Fruit fly (Drosophila melanogaster) whole organism, embryonic: ENCODE results near the gene CG6040.

Experiments used
- Antp ChIP-seq: fragments of 200-800 bp; sonication (Bioruptor generic); optimal IDR thresholded peaks from 3 replicates; lab custom pipeline; 2016; ENCODE audit warnings: missing biosample characterization, missing genetic modification characterization
- Atf-2 ChIP-seq: fragments of 200-800 bp; sonication (Bioruptor generic); optimal IDR thresholded peaks from 2 replicates; lab custom pipeline; 2016; ENCODE audit warnings: missing biosample characterization, missing genetic modification characterization
- CG10209 ChIP-seq: fragments of 200-800 bp; sonication (Bioruptor generic); optimal IDR thresholded peaks from 3 replicates; lab custom pipeline; 2017; ENCODE audit warnings: missing biosample characterization, mild to moderate bottlenecking, missing genetic modification characterization, missing genetic modification reagents
- CG10321 ChIP-seq: fragments of 200-800 bp; sonication (Bioruptor generic); IDR thresholded peaks from 2 replicates; pipeline ENCODE4 v1.3.6; 2022; ENCODE audit warnings: missing biosample characterization, missing genetic modification characterization
- CG10366 ChIP-seq: fragments of 200-800 bp; sonication (Bioruptor generic); IDR thresholded peaks from 2 replicates; pipeline ENCODE4 v1.3.6; 2022; ENCODE audit warnings: missing biosample characterization, missing genetic modification characterization
- CG10979 ChIP-seq: fragments of 200-800 bp; sonication (Bioruptor generic); optimal IDR thresholded peaks from 2 replicates; lab custom pipeline; 2018; ENCODE audit warnings: missing biosample characterization, mild to moderate bottlenecking, missing genetic modification characterization, moderate library complexity
- CG11247 ChIP-seq: fragments of 200-800 bp; sonication (Bioruptor generic); IDR thresholded peaks from 2 replicates; pipeline ENCODE4 v1.3.6; 2022; ENCODE audit warnings: missing biosample characterization, missing genetic modification characterization
- CG12104 ChIP-seq: fragments of 200-800 bp; sonication (Bioruptor generic); optimal IDR thresholded peaks from 3 replicates; lab custom pipeline; 2016; ENCODE audit warnings: missing biosample characterization, missing genetic modification characterization
- CG14667 ChIP-seq: fragments of 200-800 bp; sonication (Bioruptor generic); IDR thresholded peaks from 2 replicates; pipeline ENCODE4 v1.3.6; 2022; ENCODE audit warnings: missing biosample characterization, missing genetic modification characterization
- CG15479 ChIP-seq: fragments of 200-800 bp; sonication (Bioruptor generic); optimal IDR thresholded peaks from 3 replicates; lab custom pipeline; 2019; ENCODE audit warnings: missing biosample characterization, mild to moderate bottlenecking, missing genetic modification characterization, moderate library complexity
- CG15696 ChIP-seq: fragments of 200-800 bp; sonication (Bioruptor generic); optimal IDR thresholded peaks from 2 replicates; lab custom pipeline; 2019; ENCODE audit warnings: missing biosample characterization, mild to moderate bottlenecking, missing genetic modification characterization, moderate library complexity
- CG17328 ChIP-seq: fragments of 200-800 bp; sonication (Bioruptor generic); IDR thresholded peaks from 2 replicates; pipeline ENCODE4 v1.3.6; 2022; ENCODE audit warnings: missing biosample characterization, missing genetic modification characterization
- CG17359 ChIP-seq: fragments of 200-800 bp; sonication (Bioruptor generic); optimal IDR thresholded peaks from 3 replicates; lab custom pipeline; 2018; ENCODE audit warnings: missing biosample characterization, mild to moderate bottlenecking, missing genetic modification characterization, moderate library complexity
- CG17612 ChIP-seq: fragments of 200-800 bp; sonication (Bioruptor generic); IDR thresholded peaks from 2 replicates; pipeline ENCODE4 v1.3.6; 2022; ENCODE audit warnings: missing biosample characterization, missing genetic modification characterization
- CG17912 ChIP-seq: fragments of 200-800 bp; sonication (Bioruptor generic); optimal IDR thresholded peaks from 2 replicates; lab custom pipeline; 2018; ENCODE audit warnings: missing biosample characterization, mild to moderate bottlenecking, missing genetic modification characterization
- CG2129 ChIP-seq: fragments of 200-800 bp; sonication (Bioruptor generic); IDR thresholded peaks from 2 replicates; pipeline ENCODE4 v1.3.6; 2022; ENCODE audit warnings: missing biosample characterization, missing genetic modification characterization; ENCODE audit not compliant: partially characterized antibody
- CG2199 ChIP-seq: fragments of 200-800 bp; sonication (Bioruptor generic); IDR thresholded peaks from 3 replicates; pipeline ENCODE4 v1.3.6; 2022; ENCODE audit warnings: missing biosample characterization, missing genetic modification characterization
- CG2889 ChIP-seq: fragments of 200-800 bp; sonication (Bioruptor generic); IDR thresholded peaks from 3 replicates; pipeline ENCODE4 v1.3.6; 2022; ENCODE audit warnings: missing biosample characterization, missing genetic modification characterization
- CG4360 ChIP-seq: fragments of 200-800 bp; sonication (Bioruptor generic); IDR thresholded peaks from 2 replicates; pipeline ENCODE4 v1.3.6; 2022; ENCODE audit warnings: missing biosample characterization, missing genetic modification characterization
- CG4617 ChIP-seq: fragments of 200-800 bp; sonication (Bioruptor generic); optimal IDR thresholded peaks from 3 replicates; lab custom pipeline; 2016; ENCODE audit warnings: missing biosample characterization, missing genetic modification characterization, borderline replicate concordance
- CG7745 ChIP-seq: fragments of 200-800 bp; sonication (Bioruptor generic); optimal IDR thresholded peaks from 2 replicates; lab custom pipeline; 2018; ENCODE audit warnings: missing biosample characterization, mild to moderate bottlenecking, missing genetic modification characterization, moderate library complexity
- CG7786 ChIP-seq: fragments of 200-800 bp; sonication (Bioruptor generic); optimal IDR thresholded peaks from 2 replicates; lab custom pipeline; 2016; ENCODE audit warnings: missing biosample characterization, missing genetic modification characterization
- CG9797 ChIP-seq: fragments of 200-800 bp; sonication (Bioruptor generic); optimal IDR thresholded peaks from 3 replicates; lab custom pipeline; 2018; ENCODE audit warnings: missing biosample characterization, mild to moderate bottlenecking, missing genetic modification characterization
- CG9932 ChIP-seq: fragments of 200-800 bp; sonication (Bioruptor generic); IDR thresholded peaks from 2 replicates; pipeline ENCODE4 v1.3.6; 2022; ENCODE audit warnings: missing biosample characterization, missing genetic modification characterization
- D ChIP-seq, 2 experiments: fragments of 200-800 bp in 1 of 2; fragments of >200 bp in 1 of 2; sonication (Bioruptor generic) in 1 of 2; optimal IDR thresholded peaks; 2 replicates in 1 of 2; 3 replicates in 1 of 2; lab custom pipeline; 2017; ENCODE audit warnings: mild to moderate bottlenecking in 1 of 2, missing biosample characterization in 1 of 2, missing genetic modification characterization in 1 of 2, missing genetic modification reagents in 1 of 2
- Fer2 ChIP-seq: fragments of 200-800 bp; sonication (Bioruptor generic); optimal IDR thresholded peaks from 2 replicates; lab custom pipeline; 2018; ENCODE audit warnings: missing biosample characterization, mild to moderate bottlenecking, missing genetic modification characterization, moderate library complexity
- HmgZ ChIP-seq: fragments of 200-800 bp; sonication (Bioruptor generic); optimal IDR thresholded peaks from 2 replicates; lab custom pipeline; 2018; ENCODE audit warnings: missing biosample characterization, mild to moderate bottlenecking, missing genetic modification characterization
- NFAT ChIP-seq: fragments of 200-800 bp; sonication (Bioruptor generic); IDR thresholded peaks from 2 replicates; pipeline ENCODE4 v1.3.6; 2022; ENCODE audit warnings: missing biosample characterization, missing genetic modification characterization
- Rfx ChIP-seq: fragments of 200-800 bp; sonication (Bioruptor generic); IDR thresholded peaks from 2 replicates; pipeline ENCODE4 v1.3.6; 2022; ENCODE audit warnings: missing biosample characterization, missing genetic modification characterization
- Rx ChIP-seq: fragments of 200-800 bp; sonication (Bioruptor generic); IDR thresholded peaks from 2 replicates; pipeline ENCODE4 v1.3.6; 2022; ENCODE audit warnings: missing biosample characterization, missing genetic modification characterization
- Sox100B ChIP-seq: fragments of 200-800 bp; sonication (Bioruptor generic); optimal IDR thresholded peaks from 3 replicates; lab custom pipeline; 2018; ENCODE audit warnings: missing biosample characterization, mild to moderate bottlenecking, missing genetic modification characterization
- Spps ChIP-seq: fragments of 200-800 bp; sonication (Bioruptor generic); optimal IDR thresholded peaks from 2 replicates; lab custom pipeline; 2018; ENCODE audit warnings: missing biosample characterization, mild to moderate bottlenecking, missing genetic modification characterization
- Ssrp ChIP-seq: fragments of 200-800 bp; sonication (Bioruptor generic); optimal IDR thresholded peaks from 2 replicates; lab custom pipeline; 2018; ENCODE audit warnings: missing biosample characterization, mild to moderate bottlenecking, missing genetic modification characterization, moderate library complexity
- Stat92E ChIP-seq, 3 experiments: fragments of >200 bp in 2 of 3; fragments of 200-800 bp in 1 of 3; sonication (Bioruptor generic) in 1 of 3; optimal IDR thresholded peaks; 2 replicates each; lab custom pipeline; 2017 to 2019; ENCODE audit warnings: missing biosample characterization in 3 of 3, missing genetic modification characterization in 3 of 3, mild to moderate bottlenecking in 1 of 3, moderate library complexity in 1 of 3
- TFAM ChIP-seq: fragments of 200-800 bp; sonication (Bioruptor generic); optimal IDR thresholded peaks from 2 replicates; lab custom pipeline; 2017; ENCODE audit warnings: missing biosample characterization, missing genetic modification characterization, inconsistent platforms
- Taf1 ChIP-seq: fragments of 200-800 bp; sonication (Bioruptor generic); IDR thresholded peaks from 2 replicates; pipeline ENCODE4 v1.3.6; 2022; ENCODE audit warnings: missing biosample characterization, missing genetic modification characterization
- aop ChIP-seq: fragments of 200-800 bp; sonication (Bioruptor generic); IDR thresholded peaks from 2 replicates; pipeline ENCODE4 v1.3.6; 2022; ENCODE audit warnings: missing biosample characterization, missing genetic modification characterization
- dati ChIP-seq: fragments of 200-800 bp; sonication (Bioruptor generic); IDR thresholded peaks from 2 replicates; pipeline ENCODE4 v1.3.6; 2022; ENCODE audit warnings: missing biosample characterization, missing genetic modification characterization
- dpn ChIP-seq, 2 experiments: fragments of 200-800 bp; sonication (Bioruptor generic); optimal IDR thresholded peaks; 3 replicates each; lab custom pipeline; 2016; ENCODE audit warnings: missing biosample characterization in 2 of 2, missing genetic modification characterization in 2 of 2
- emc ChIP-seq: fragments of 200-800 bp; sonication (Bioruptor generic); optimal IDR thresholded peaks from 2 replicates; lab custom pipeline; 2016; ENCODE audit warnings: missing biosample characterization, missing genetic modification characterization
- en ChIP-seq: fragments of 200-800 bp; sonication (Bioruptor generic); optimal IDR thresholded peaks from 2 replicates; lab custom pipeline; 2016; ENCODE audit warnings: missing biosample characterization, missing genetic modification characterization
- fd64A ChIP-seq: fragments of 200-800 bp; sonication (Bioruptor generic); optimal IDR thresholded peaks from 3 replicates; lab custom pipeline; 2018; ENCODE audit warnings: missing biosample characterization, mild to moderate bottlenecking, missing genetic modification characterization
- gro ChIP-seq: fragments of 200-800 bp; sonication (Bioruptor generic); optimal IDR thresholded peaks from 2 replicates; lab custom pipeline; 2016; ENCODE audit warnings: missing biosample characterization, missing genetic modification characterization
- jigr1 ChIP-seq: fragments of 200-800 bp; sonication (Bioruptor generic); IDR thresholded peaks from 3 replicates; pipeline ENCODE4 v1.3.6; 2022; ENCODE audit warnings: missing biosample characterization, missing genetic modification characterization
- lbe ChIP-seq: fragments of 200-800 bp; sonication (Bioruptor generic); optimal IDR thresholded peaks from 2 replicates; lab custom pipeline; 2016; ENCODE audit warnings: missing biosample characterization, mild to moderate bottlenecking, missing genetic modification characterization
- mam ChIP-seq: fragments of 200-800 bp; sonication (Bioruptor generic); optimal IDR thresholded peaks from 3 replicates; lab custom pipeline; 2016; ENCODE audit warnings: missing biosample characterization, missing genetic modification characterization
- nerfin-2 ChIP-seq: fragments of 200-800 bp; sonication (Bioruptor generic); IDR thresholded peaks from 2 replicates; pipeline ENCODE4 v1.3.6; 2022; ENCODE audit warnings: missing biosample characterization, missing genetic modification characterization; ENCODE audit not compliant: partially characterized antibody
- org-1 ChIP-seq: fragments of 200-800 bp; sonication (Bioruptor generic); optimal IDR thresholded peaks from 2 replicates; lab custom pipeline; 2017; ENCODE audit warnings: missing biosample characterization, missing genetic modification characterization
- p53 ChIP-seq: fragments of 200-800 bp; sonication (Bioruptor generic); optimal IDR thresholded peaks from 2 replicates; lab custom pipeline; 2016; ENCODE audit warnings: missing biosample characterization, missing genetic modification characterization
- salm ChIP-seq: fragments of 200-800 bp; sonication (Bioruptor generic); optimal IDR thresholded peaks from 2 replicates; lab custom pipeline; 2018; ENCODE audit warnings: missing biosample characterization, mild to moderate bottlenecking, missing genetic modification characterization
- schlank ChIP-seq: fragments of 200-800 bp; sonication (Bioruptor generic); optimal IDR thresholded peaks from 2 replicates; lab custom pipeline; 2018; ENCODE audit warnings: missing biosample characterization, mild to moderate bottlenecking, missing genetic modification characterization
- sisA ChIP-seq: fragments of 200-800 bp; sonication (Bioruptor generic); IDR thresholded peaks from 2 replicates; pipeline ENCODE4 v1.3.6; 2022; ENCODE audit warnings: missing biosample characterization, missing genetic modification characterization

The CG6040 gene

dm6 chr3R:19073002-19073401 is 23.8 kb upstream of the CG6040 start (continued):
- no peak for TF ChIP-seq CG7786
- no peak for TF ChIP-seq D (optimal IDR thresholded peaks at IDR 0.05; lab: Kevin White, UChicago)
- TF ChIP-seq D (GFP tag; optimal IDR thresholded peaks at IDR 0.05; lab: Kevin White, UChicago) = peak; percentile 54
- TF ChIP-seq CG9797 (GFP tag; lab: Kevin White, UChicago) = no peak
- no peak for TF ChIP-seq CG2889 (GFP tag; lab: Robert Waterston, UW)
- TF ChIP-seq TFAM (GFP tag; lab: Kevin White, UChicago) = no peak
- TF ChIP-seq dati = no peak
- no peak for TF ChIP-seq p53 (GFP tag; lab: Kevin White, UChicago)
- no peak for TF ChIP-seq schlank (tag; lab: Kevin White, UChicago)
- TF ChIP-seq lbe (GFP tag; lab: Kevin White, UChicago) = no peak
- no peak for TF ChIP-seq jigr1
- TF ChIP-seq nerfin-2 (GFP tag; lab: Robert Waterston, UW) = no peak
- peak; percentile 41; the same call in 1 of the 2 replicates for TF ChIP-seq Rx (GFP tag; lab: Robert Waterston, UW)
- no peak for TF ChIP-seq CG11247 (GFP tag; lab: Robert Waterston, UW)
- TF ChIP-seq CG4360 (GFP tag; lab: Robert Waterston, UW) = peak; percentile 76
- 0 out of 2 replicates have a peak, but pooled peaks have one; percentile 11 for TF ChIP-seq CG14667
- TF ChIP-seq CG10209 (GFP tag; lab: Kevin White, UChicago) = peak; percentile 50
- TF ChIP-seq CG15696 = peak; percentile 22
- TF ChIP-seq salm (tag; lab: Kevin White, UChicago) = no peak
- no peak for TF ChIP-seq mam (GFP tag; lab: Kevin White, UChicago)
- TF ChIP-seq HmgZ (tag; lab: Kevin White, UChicago) = no peak
- TF ChIP-seq Spps (tag; lab: Kevin White, UChicago) = peak; percentile 38
- TF ChIP-seq org-1 (GFP tag; lab: Kevin White, UChicago) = peak; percentile 26
- peak; percentile 70 for TF ChIP-seq Sox100B (GFP tag; lab: Kevin White, UChicago)
- TF ChIP-seq aop = no peak
- TF ChIP-seq CG9932 (GFP tag; lab: Robert Waterston, UW) = no peak
- TF ChIP-seq CG4617 (GFP tag; lab: Kevin White, UChicago) = no peak
- no peak for TF ChIP-seq Atf-2
- TF ChIP-seq Rfx = no peak
- TF ChIP-seq CG17328 (GFP tag; lab: Robert Waterston, UW) = peak; percentile 61
- TF ChIP-seq CG10366 (GFP tag; lab: Robert Waterston, UW) = no peak
- peak in 1 of 3 experiments; percentile 39 for TF ChIP-seq Stat92E (GFP tag; optimal IDR thresholded peaks at IDR 0.05; lab: Kevin White, UChicago)
- no peak for TF ChIP-seq Fer2
- TF ChIP-seq CG10321 (GFP tag; lab: Robert Waterston, UW) = no peak
- no peak for TF ChIP-seq Antp (GFP tag; lab: Kevin White, UChicago)
- TF ChIP-seq CG7745 = no peak
- no peak for TF ChIP-seq CG17612
- no peak for TF ChIP-seq en (GFP tag; lab: Kevin White, UChicago)
- TF ChIP-seq, all 482 proteins: peak for 171

dm6 chr3R:19074207-19074606 is 22.6 kb upstream of the CG6040 start:
- TF ChIP-seq CG11247 (GFP tag; lab: Robert Waterston, UW) (no peak), CG17912 (GFP tag; lab: Kevin White, UChicago) (no peak), sisA (GFP tag; lab: Robert Waterston, UW) (peak; percentile 56), dpn (GFP tag; optimal IDR thresholded peaks at IDR 0.05; lab: Kevin White, UChicago) (no peak), emc (GFP tag; lab: Kevin White, UChicago) (no peak), CG2199 (GFP tag; lab: Robert Waterston, UW) (peak; percentile 59; the same call in 1 of the 3 replicates), CG15479 (GFP tag; lab: Kevin White, UChicago) (no peak), fd64A (GFP tag; lab: Kevin White, UChicago) (no peak), CG17328 (GFP tag; lab: Robert Waterston, UW) (peak; percentile 64), CG10979 (peak; percentile 17), Ssrp (tag; lab: Kevin White, UChicago) (no peak), CG2129 (GFP tag; lab: Robert Waterston, UW) (no peak), NFAT (no peak), HmgZ (tag; lab: Kevin White, UChicago) (no peak), CG12104 (GFP tag; lab: Kevin White, UChicago) (no peak), CG17359 (no peak), gro (GFP tag; lab: Kevin White, UChicago) (no peak), Taf1 (GFP tag; lab: Robert Waterston, UW) (no peak)
